Fruit fly (Drosophila melanogaster) whole organism, embryonic: ENCODE data around the gene CG10943.
A peak's percentile ranks its signal among the peaks of the same experiment; 100 is the strongest.

Experiments used
- Atf3 ChIP-seq: fragments of 200-800 bp; sonication (Bioruptor generic); optimal IDR thresholded peaks from 3 replicates; lab custom pipeline; 2016; ENCODE audit warnings: missing biosample characterization, missing genetic modification characterization
- BtbVII ChIP-seq: fragments of 200-800 bp; sonication (Bioruptor generic); optimal IDR thresholded peaks from 3 replicates; lab custom pipeline; 2017; ENCODE audit warnings: missing biosample characterization, mild to moderate bottlenecking, missing genetic modification characterization
- CG10654 ChIP-seq: fragments of 200-800 bp; sonication (Bioruptor generic); optimal IDR thresholded peaks from 2 replicates; lab custom pipeline; 2016; ENCODE audit warnings: missing biosample characterization, missing genetic modification characterization
- CG12659 ChIP-seq: fragments of 200-800 bp; sonication (Bioruptor generic); optimal IDR thresholded peaks from 3 replicates; lab custom pipeline; 2017; ENCODE audit warnings: mild to moderate bottlenecking, missing biosample characterization, missing genetic modification reagents, missing genetic modification characterization
- CG12744 ChIP-seq: fragments of 200-800 bp; sonication (Bioruptor generic); optimal IDR thresholded peaks from 2 replicates; lab custom pipeline; 2016; ENCODE audit warnings: missing biosample characterization, missing genetic modification characterization
- CG13287 ChIP-seq: fragments of 200-800 bp; sonication (Bioruptor generic); IDR thresholded peaks from 2 replicates; pipeline ENCODE4 v1.3.6; 2022; ENCODE audit warnings: missing biosample characterization, missing genetic modification characterization; ENCODE audit not compliant: partially characterized antibody
- CG13424 ChIP-seq: fragments of 200-800 bp; sonication (Bioruptor generic); optimal IDR thresholded peaks from 2 replicates; lab custom pipeline; 2019; ENCODE audit warnings: missing biosample characterization, mild to moderate bottlenecking, missing genetic modification characterization, moderate library complexity
- CG1603 ChIP-seq: fragments of 200-800 bp; sonication (Bioruptor generic); optimal IDR thresholded peaks from 2 replicates; lab custom pipeline; 2019; ENCODE audit warnings: missing biosample characterization, mild to moderate bottlenecking, missing genetic modification characterization, moderate library complexity
- CG16779 ChIP-seq: fragments of 200-800 bp; sonication (Bioruptor generic); IDR thresholded peaks from 2 replicates; pipeline ENCODE4 v1.3.6; 2022; ENCODE audit warnings: missing biosample characterization, missing genetic modification characterization
- CG17361 ChIP-seq: fragments of 200-800 bp; sonication (Bioruptor generic); IDR thresholded peaks from 3 replicates; pipeline ENCODE4 v1.3.6; 2022; ENCODE audit warnings: missing biosample characterization, missing genetic modification characterization
- CG17802 ChIP-seq: fragments of 200-800 bp; sonication (Bioruptor generic); optimal IDR thresholded peaks from 2 replicates; lab custom pipeline; 2018; ENCODE audit warnings: missing biosample characterization, mild to moderate bottlenecking, missing genetic modification characterization, moderate library complexity
- CG18599 ChIP-seq: fragments of 200-800 bp; sonication (Bioruptor generic); optimal IDR thresholded peaks from 3 replicates; lab custom pipeline; 2017; ENCODE audit warnings: missing biosample characterization, missing genetic modification characterization, mild to moderate bottlenecking, moderate library complexity, missing genetic modification reagents
- CG2199 ChIP-seq: fragments of 200-800 bp; sonication (Bioruptor generic); IDR thresholded peaks from 3 replicates; pipeline ENCODE4 v1.3.6; 2022; ENCODE audit warnings: missing biosample characterization, missing genetic modification characterization
- CG4730 ChIP-seq: fragments of 200-800 bp; sonication (Bioruptor generic); IDR thresholded peaks from 2 replicates; pipeline ENCODE4 v1.3.6; 2022; ENCODE audit warnings: missing biosample characterization, missing genetic modification characterization
- CG6272 ChIP-seq: fragments of 200-800 bp; sonication (Bioruptor generic); IDR thresholded peaks from 2 replicates; pipeline ENCODE4 v1.3.6; 2022; ENCODE audit warnings: missing biosample characterization, missing genetic modification characterization
- CG8089 ChIP-seq: fragments of 200-800 bp; sonication (Bioruptor generic); optimal IDR thresholded peaks from 3 replicates; lab custom pipeline; 2016; ENCODE audit warnings: missing biosample characterization, missing genetic modification characterization
- CG8944 ChIP-seq: fragments of 200-800 bp; sonication (Bioruptor generic); optimal IDR thresholded peaks from 3 replicates; lab custom pipeline; 2016; ENCODE audit warnings: missing biosample characterization, missing genetic modification characterization
- CG9817 ChIP-seq: fragments of 200-800 bp; sonication (Bioruptor generic); optimal IDR thresholded peaks from 2 replicates; lab custom pipeline; 2018; ENCODE audit warnings: missing biosample characterization, mild to moderate bottlenecking, missing genetic modification characterization, moderate library complexity
- Camta ChIP-seq: fragments of 200-800 bp; sonication (Bioruptor generic); optimal IDR thresholded peaks from 2 replicates; lab custom pipeline; 2016; ENCODE audit warnings: missing biosample characterization, missing genetic modification characterization
- CkIIα-i1 ChIP-seq: fragments of 200-800 bp; sonication (Bioruptor generic); IDR thresholded peaks from 2 replicates; pipeline ENCODE4 v1.3.6; 2022; ENCODE audit warnings: missing biosample characterization, missing genetic modification characterization
- Dll ChIP-seq: fragments of 200-800 bp; sonication (Bioruptor generic); IDR thresholded peaks from 4 replicates; pipeline ENCODE4 v1.3.6; 2022; ENCODE audit warnings: missing biosample characterization, missing genetic modification characterization; ENCODE audit not compliant: partially characterized antibody
- H15 ChIP-seq: fragments of 200-800 bp; sonication (Bioruptor generic); IDR thresholded peaks from 3 replicates; pipeline ENCODE4 v1.3.6; 2022; ENCODE audit warnings: missing biosample characterization, missing genetic modification characterization
- Hr39 ChIP-seq: fragments of >200 bp; optimal IDR thresholded peaks from 2 replicates; lab custom pipeline; 2017
- Neu2 ChIP-seq: fragments of 200-800 bp; sonication (Bioruptor generic); optimal IDR thresholded peaks from 3 replicates; lab custom pipeline; 2016; ENCODE audit warnings: missing biosample characterization, missing genetic modification characterization, borderline replicate concordance
- Scr ChIP-seq: fragments of 200-800 bp; sonication (Bioruptor generic); IDR thresholded peaks from 2 replicates; pipeline ENCODE4 v1.3.6; 2022; ENCODE audit warnings: missing biosample characterization, missing genetic modification characterization; ENCODE audit not compliant: partially characterized antibody
- Six4 ChIP-seq: fragments of 200-800 bp; sonication (Bioruptor generic); optimal IDR thresholded peaks from 2 replicates; lab custom pipeline; 2016; ENCODE audit warnings: missing biosample characterization, missing genetic modification characterization
- Trl ChIP-seq, 3 experiments: fragments of >200 bp in 2 of 3; fragments of 200-800 bp in 1 of 3; sonication (Bioruptor generic) in 1 of 3; optimal IDR thresholded peaks; 2 replicates in 1 of 3; 3 replicates in 2 of 3; lab custom pipeline; 2016 to 2017; ENCODE audit warnings: missing biosample characterization in 1 of 3, missing genetic modification characterization in 1 of 3
- bbx ChIP-seq: fragments of 200-800 bp; sonication (Bioruptor generic); IDR thresholded peaks from 2 replicates; pipeline ENCODE4 v1.3.6; 2022; ENCODE audit warnings: missing biosample characterization, missing genetic modification characterization; ENCODE audit not compliant: partially characterized antibody
- bcd ChIP-seq: fragments of 200-800 bp; sonication (Bioruptor generic); optimal IDR thresholded peaks from 2 replicates; lab custom pipeline; 2017; ENCODE audit warnings: missing biosample characterization, mild to moderate bottlenecking, missing genetic modification characterization
- bsh ChIP-seq, 2 experiments: fragments of 200-800 bp; sonication (Bioruptor generic); optimal IDR thresholded peaks; 2 replicates each; lab custom pipeline; 2017 to 2018; ENCODE audit warnings: mild to moderate bottlenecking in 2 of 2, missing biosample characterization in 2 of 2, missing genetic modification characterization in 2 of 2, moderate library complexity in 1 of 2
- chinmo ChIP-seq: fragments of 200-800 bp; sonication (Bioruptor generic); IDR thresholded peaks from 4 replicates; pipeline ENCODE4 v1.3.6; 2022; ENCODE audit warnings: missing biosample characterization, missing genetic modification characterization; ENCODE audit not compliant: partially characterized antibody
- chn ChIP-seq: fragments of 200-800 bp; sonication (Bioruptor generic); optimal IDR thresholded peaks from 2 replicates; lab custom pipeline; 2016; ENCODE audit warnings: missing biosample characterization, missing genetic modification characterization
- da ChIP-seq: fragments of 200-800 bp; sonication (Bioruptor generic); optimal IDR thresholded peaks from 2 replicates; lab custom pipeline; 2016; ENCODE audit warnings: missing biosample characterization, missing genetic modification characterization
- dysf ChIP-seq: fragments of 200-800 bp; sonication (Bioruptor generic); IDR thresholded peaks from 3 replicates; pipeline ENCODE4 v1.3.6; 2022; ENCODE audit warnings: missing biosample characterization, missing genetic modification characterization
- ems ChIP-seq: fragments of 200-800 bp; sonication (Bioruptor generic); optimal IDR thresholded peaks from 3 replicates; lab custom pipeline; 2016; ENCODE audit warnings: missing biosample characterization, missing genetic modification characterization
- fu2 ChIP-seq: fragments of 200-800 bp; sonication (Bioruptor generic); optimal IDR thresholded peaks from 2 replicates; lab custom pipeline; 2016; ENCODE audit warnings: missing biosample characterization, missing genetic modification characterization
- gro ChIP-seq: fragments of 200-800 bp; sonication (Bioruptor generic); optimal IDR thresholded peaks from 2 replicates; lab custom pipeline; 2016; ENCODE audit warnings: missing biosample characterization, missing genetic modification characterization
- ham ChIP-seq: fragments of 200-800 bp; sonication (Bioruptor generic); IDR thresholded peaks from 2 replicates; pipeline ENCODE4 v1.3.6; 2022; ENCODE audit warnings: missing biosample characterization, missing genetic modification characterization
- kah ChIP-seq: fragments of 200-800 bp; sonication (Bioruptor generic); optimal IDR thresholded peaks from 2 replicates; lab custom pipeline; 2018; ENCODE audit warnings: missing biosample characterization, mild to moderate bottlenecking, missing genetic modification characterization
- otp ChIP-seq: fragments of 200-800 bp; sonication (Bioruptor generic); IDR thresholded peaks from 3 replicates; pipeline ENCODE4, ENCODE4 v1.3.6; 2022; ENCODE audit warnings: missing biosample characterization, missing genetic modification characterization
- phol ChIP-seq: fragments of 200-800 bp; sonication (Bioruptor generic); optimal IDR thresholded peaks from 3 replicates; lab custom pipeline; 2018; ENCODE audit warnings: missing biosample characterization, mild to moderate bottlenecking, missing genetic modification characterization, moderate library complexity
- pita ChIP-seq: fragments of 200-800 bp; sonication (Bioruptor generic); optimal IDR thresholded peaks from 2 replicates; lab custom pipeline; 2017; ENCODE audit warnings: missing biosample characterization, mild to moderate bottlenecking, missing genetic modification characterization
- psq ChIP-seq: fragments of 200-800 bp; sonication (Bioruptor generic); optimal IDR thresholded peaks from 2 replicates; lab custom pipeline; 2017; ENCODE audit warnings: missing biosample characterization, missing genetic modification characterization
- ranshi ChIP-seq: fragments of 200-800 bp; sonication (Bioruptor generic); IDR thresholded peaks from 2 replicates; pipeline ENCODE4 v1.3.6; 2022; ENCODE audit warnings: missing biosample characterization, missing genetic modification characterization
- tap ChIP-seq: fragments of 200-800 bp; optimal IDR thresholded peaks from 3 replicates; lab custom pipeline; 2019; ENCODE audit warnings: missing biosample characterization, mild to moderate bottlenecking, missing genetic modification characterization, moderate library complexity
- twi ChIP-seq: fragments of 200-800 bp; optimal IDR thresholded peaks from 2 replicates; lab custom pipeline; 2019; ENCODE audit warnings: missing biosample characterization, mild to moderate bottlenecking, missing genetic modification characterization, moderate library complexity
- unpg ChIP-seq: fragments of 200-800 bp; sonication (Bioruptor generic); optimal IDR thresholded peaks from 3 replicates; lab custom pipeline; 2018; ENCODE audit warnings: missing biosample characterization, mild to moderate bottlenecking, missing genetic modification characterization, moderate library complexity
- usp ChIP-seq: fragments of >200 bp; optimal IDR thresholded peaks from 2 replicates; lab custom pipeline; 2017; ENCODE audit warnings: missing biosample characterization, missing genetic modification characterization
- wdn ChIP-seq: fragments of 200-800 bp; sonication (Bioruptor generic); IDR thresholded peaks from 2 replicates; pipeline ENCODE4 v1.3.6; 2022; ENCODE audit warnings: missing biosample characterization, missing genetic modification characterization
- zf30C ChIP-seq: fragments of 200-800 bp; sonication (Bioruptor generic); optimal IDR thresholded peaks from 3 replicates; lab custom pipeline; 2018; ENCODE audit warnings: missing biosample characterization, mild to moderate bottlenecking, missing genetic modification characterization
- zfh2 ChIP-seq: fragments of 200-800 bp; sonication (Bioruptor generic); optimal IDR thresholded peaks from 2 replicates; lab custom pipeline; 2016; ENCODE audit warnings: missing biosample characterization, missing genetic modification characterization

The CG10943 gene

dm6 chr3L:12849867-12850301, 12.8 kb downstream of the CG10943 start, which contains the start of the genes CG10948 and Wbp2 (continued):
- TF ChIP-seq zf30C (GFP tag; lab: Kevin White, UChicago) (no peak), pita (GFP tag; lab: Kevin White, UChicago) (no peak), CG12744 (GFP tag; lab: Kevin White, UChicago) (no peak), tap (tag; lab: Kevin White, UChicago) (no peak), H15 (GFP tag; lab: Robert Waterston, UW) (no peak), CG10654 (GFP tag; lab: Kevin White, UChicago) (no peak), CG9817 (tag; lab: Kevin White, UChicago) (no peak), wdn (GFP tag; lab: Robert Waterston, UW) (no peak), psq (peak; percentile 54), ems (no peak), CG8089 (no peak), bsh (GFP tag; optimal IDR thresholded peaks at IDR 0.05; lab: Kevin White, UChicago) (peak in 1 of 2 experiments; percentile 48), CG18599 (GFP tag; lab: Kevin White, UChicago) (no peak), Hr39 (lab: Kevin White, UChicago) (no peak), Scr (peak; percentile 61), bcd (no peak), Camta (GFP tag; lab: Kevin White, UChicago) (no peak), Trl (optimal IDR thresholded peaks at IDR 0.05; lab: Kevin White, UChicago) (no peak), Trl (GFP tag; optimal IDR thresholded peaks at IDR 0.05; lab: Kevin White, UChicago) (no peak), kah (GFP tag; lab: Kevin White, UChicago) (peak; percentile 88), CG1603 (no peak), usp (GFP tag; lab: Kevin White, UChicago) (no peak), CG6272 (no peak), fu2 (no peak), CG17361 (GFP tag; lab: Robert Waterston, UW) (no peak; the same call in 1 of the 3 replicates), CG16779 (GFP tag; lab: Robert Waterston, UW) (no peak), twi (tag; lab: Kevin White, UChicago) (no peak), CG2199 (GFP tag; lab: Robert Waterston, UW) (no peak), CG13287 (GFP tag; lab: Robert Waterston, UW) (peak; percentile 77), ranshi (GFP tag; lab: Robert Waterston, UW) (peak; percentile 83; the same call in 1 of the 2 replicates), unpg (no peak), Atf3 (GFP tag; lab: Kevin White, UChicago) (peak; percentile 16), phol (tag; lab: Kevin White, UChicago) (peak; percentile 96), chn (GFP tag; lab: Kevin White, UChicago) (peak; percentile 59), CG8944 (GFP tag; lab: Kevin White, UChicago) (no peak), CkIIα-i1 (GFP tag; lab: Robert Waterston, UW) (no peak), BtbVII (GFP tag; lab: Kevin White, UChicago) (peak; percentile 54), Neu2 (GFP tag; lab: Kevin White, UChicago) (no peak), ham (no peak), zfh2 (GFP tag; lab: Kevin White, UChicago) (no peak), dysf (GFP tag; lab: Robert Waterston, UW) (no peak), chinmo (GFP tag; lab: Robert Waterston, UW) (no peak), CG4730 (GFP tag; lab: Robert Waterston, UW) (no peak), gro (GFP tag; lab: Kevin White, UChicago) (peak; percentile 39), CG13424 (no peak), Six4 (GFP tag; lab: Kevin White, UChicago) (no peak), da (GFP tag; lab: Kevin White, UChicago) (no peak), Dll (peak; percentile 65; the same call in 1 of the 4 replicates), CG12659 (GFP tag; lab: Kevin White, UChicago) (peak; percentile 89), CG17802 (tag; lab: Kevin White, UChicago) (no peak), otp (no peak), bbx (GFP tag; lab: Robert Waterston, UW) (peak; percentile 59)
